Fruit fly (Drosophila melanogaster) Kc167 (cell line): ENCODE measurements around the gene Ttc19.

ENCODE experiments used
- Myc ChIP-seq: fragments of >200 bp; optimal IDR thresholded peaks from 2 replicates; lab custom pipeline; 2017; ENCODE audit warnings: missing external identifiers
- Sin3A ChIP-seq: fragments of >200 bp; optimal IDR thresholded peaks from 2 replicates; lab custom pipeline; 2018; ENCODE audit warnings: missing external identifiers
- h ChIP-seq: fragments of >200 bp; optimal IDR thresholded peaks from 3 replicates; lab custom pipeline; 2018; ENCODE audit warnings: missing external identifiers
- insv ChIP-seq: fragments of >200 bp; optimal IDR thresholded peaks from 3 replicates; lab custom pipeline; 2018; ENCODE audit warnings: missing external identifiers
- psq ChIP-seq: fragments of >200 bp; optimal IDR thresholded peaks from 2 replicates; lab custom pipeline; 2017; ENCODE audit warnings: missing external identifiers
- ttk ChIP-seq: sonication (Bioruptor generic); optimal IDR thresholded peaks from 2 replicates; lab custom pipeline; 2017; ENCODE audit warnings: missing external identifiers

Ttc19 gene

DNA sequence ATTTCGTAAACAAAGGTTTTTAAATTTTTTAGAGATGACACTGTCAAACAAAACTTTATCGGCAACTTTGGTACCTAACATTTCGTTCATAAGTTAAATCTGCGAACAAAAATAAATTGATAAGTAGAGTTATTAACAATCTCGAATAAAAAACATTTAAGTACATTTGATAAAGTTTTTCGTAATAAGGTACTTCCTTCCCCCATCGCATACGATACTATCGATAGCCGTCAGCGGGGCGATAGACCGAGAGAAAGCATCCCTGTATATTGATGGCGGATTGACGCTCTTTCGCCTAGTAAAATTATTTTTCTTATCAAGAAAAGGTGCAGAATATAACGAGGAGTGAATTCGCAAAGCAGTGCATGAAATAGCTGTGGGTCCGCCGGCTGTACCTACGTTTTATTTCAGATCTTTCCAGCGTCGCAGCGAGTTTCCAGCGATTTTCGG lies at the start of gene Ttc19, which contains the start of gene Acn:
Gene Ttc19 (minus strand): TSS at position 38 of the 450 bp plus-strand sequence.
Gene Acn (plus strand): TSS at position 245 of the 450 bp plus-strand sequence.
- TF ChIP-seq h (lab: Kevin White, UChicago) (no peak), insv (lab: Kevin White, UChicago) (no peak), ttk (lab: Kevin White, UChicago) (no peak), Sin3A (no peak)

DNA sequence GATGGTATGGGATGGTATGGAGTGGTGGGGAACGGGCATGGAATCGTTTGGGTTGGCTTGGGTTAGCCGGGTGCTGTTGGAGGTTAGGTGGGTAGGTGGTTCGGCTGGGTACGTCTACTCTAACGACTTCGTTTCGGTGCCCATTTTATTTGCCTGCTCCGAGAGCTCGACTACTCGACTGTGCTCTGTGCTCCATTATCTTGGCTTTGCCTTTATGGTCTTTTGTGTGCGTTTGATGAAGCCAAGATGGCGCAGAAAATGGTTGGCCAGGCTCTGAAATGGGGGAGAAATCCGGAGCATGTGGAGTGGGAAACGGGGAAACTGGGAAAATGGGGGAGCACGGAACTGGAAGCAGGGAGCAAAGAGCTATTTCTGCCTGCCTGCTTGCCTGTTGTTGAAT lies 48.9 kb upstream of the Ttc19 start:
- TF ChIP-seq Sin3A (no peak), ttk (lab: Kevin White, UChicago) (no peak), insv (lab: Kevin White, UChicago) (no peak), Myc (no peak), h (lab: Kevin White, UChicago) (no peak), psq (lab: Kevin White, UChicago) (no peak)

dm6 chr2L:19089385-19089784 lies 44.4 kb upstream of the Ttc19 start:
- no peak for TF ChIP-seq Sin3A
- no peak for TF ChIP-seq ttk (lab: Kevin White, UChicago)
- TF ChIP-seq Myc, result no peak
- TF ChIP-seq h (lab: Kevin White, UChicago), result no peak
- TF ChIP-seq insv (lab: Kevin White, UChicago), result no peak
- no peak for TF ChIP-seq psq (lab: Kevin White, UChicago)

dm6 chr2L:19088895-19089294 lies 43.9 kb upstream of the Ttc19 start:
- no peak for TF ChIP-seq Sin3A
- TF ChIP-seq insv (lab: Kevin White, UChicago), result no peak
- no peak for TF ChIP-seq h (lab: Kevin White, UChicago)
- no peak for TF ChIP-seq psq (lab: Kevin White, UChicago)
- no peak for TF ChIP-seq ttk (lab: Kevin White, UChicago)
- no peak for TF ChIP-seq Myc

DNA sequence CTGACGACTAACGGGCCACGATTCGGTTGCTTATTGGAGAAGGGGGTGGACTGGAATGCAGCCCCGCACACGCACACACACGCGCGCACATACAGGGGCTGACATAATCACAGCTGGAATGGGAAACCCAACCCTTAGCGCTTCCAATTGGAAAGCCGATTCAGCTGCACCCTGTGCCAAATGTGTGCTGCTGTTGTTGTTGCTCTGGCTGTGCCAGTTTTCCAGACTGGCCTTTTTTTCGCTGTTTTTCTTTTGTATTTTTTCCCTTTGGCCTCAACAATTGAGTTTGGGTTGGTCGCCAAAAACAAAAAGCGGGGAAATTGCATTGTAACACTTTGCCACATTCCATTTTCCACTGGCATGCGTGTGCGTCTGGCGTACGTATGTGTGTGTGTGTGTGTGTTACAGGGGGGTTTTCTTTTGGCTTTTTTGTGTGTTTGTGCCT lies 38.4 kb upstream of the Ttc19 start:
- no peak for TF ChIP-seq Myc
- TF ChIP-seq Sin3A, result no peak
- no peak for TF ChIP-seq psq (lab: Kevin White, UChicago)
- no peak for TF ChIP-seq h (lab: Kevin White, UChicago)
- TF ChIP-seq ttk (lab: Kevin White, UChicago), result no peak
- TF ChIP-seq insv (lab: Kevin White, UChicago), result no peak

dm6 chr2L:19079742-19080141 lies 34.8 kb upstream of the Ttc19 start:
- TF ChIP-seq Myc (no peak), ttk (lab: Kevin White, UChicago) (no peak), psq (lab: Kevin White, UChicago) (no peak), h (lab: Kevin White, UChicago) (no peak), Sin3A (no peak)

dm6 chr2L:19078928-19079327 lies 34.0 kb upstream of the Ttc19 start, which contains the start of gene CG10700:
CG10700 (minus strand) TSS chr2L:19079028.
- TF ChIP-seq Myc (no peak), Sin3A (no peak)

DNA sequence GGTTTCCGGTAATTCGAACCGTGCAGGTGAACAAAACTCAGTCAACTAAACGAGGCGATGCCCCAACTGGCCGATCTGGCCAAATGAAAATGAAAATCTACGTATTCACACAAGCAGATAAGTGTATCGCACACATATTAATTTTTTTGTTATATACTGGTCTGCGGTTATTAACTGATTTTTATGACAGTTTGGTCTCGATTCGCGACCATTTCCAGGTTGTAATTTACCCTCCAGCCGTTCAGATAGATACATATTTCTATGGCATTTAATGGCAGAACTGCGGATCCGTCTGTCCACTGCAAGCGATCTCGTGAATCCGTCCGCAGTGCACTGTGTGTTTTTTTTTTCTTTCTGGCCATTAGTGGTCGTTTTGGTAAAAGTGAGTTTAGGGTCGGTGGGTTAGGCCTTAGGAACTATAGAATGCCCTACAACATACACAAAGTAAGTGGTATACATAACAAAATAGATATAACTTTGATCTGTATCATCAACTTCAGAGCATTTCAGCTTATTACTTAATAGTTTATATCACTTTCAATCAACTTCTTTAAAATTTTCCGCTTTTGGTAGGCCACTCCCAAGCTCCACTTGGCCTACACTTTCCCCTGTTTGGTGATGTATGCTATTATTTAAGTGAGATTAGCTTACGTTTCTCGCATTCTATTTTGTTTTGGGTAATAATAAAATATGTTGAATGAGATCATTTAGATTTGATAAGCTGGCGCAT lies 29.3 kb upstream of the Ttc19 start, which contains the start of gene CG17572:
Gene CG17572 (minus strand): TSS at position 51 of the 730 bp plus-strand sequence.
- TF ChIP-seq Sin3A (no peak), ttk (lab: Kevin White, UChicago) (no peak), insv (lab: Kevin White, UChicago) (no peak)

DNA sequence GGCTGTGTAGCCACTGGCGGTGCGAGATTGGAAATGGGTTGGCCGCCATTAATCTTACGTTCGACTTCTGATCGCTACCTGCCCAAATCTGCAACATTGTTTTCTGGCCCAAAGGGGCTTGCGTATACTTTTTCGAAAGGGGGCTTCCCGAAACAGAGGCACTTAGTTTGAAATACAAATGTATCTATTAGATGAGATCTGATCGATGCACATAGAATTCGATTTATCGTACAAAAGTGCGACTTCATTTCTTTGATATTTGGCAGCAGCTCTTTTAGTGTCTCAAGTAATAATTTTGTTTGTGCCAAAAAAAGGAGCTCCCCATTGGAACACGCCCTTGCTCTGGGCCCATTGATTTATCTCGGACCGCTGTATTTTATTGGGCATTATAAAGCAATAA lies 26.8 kb upstream of the Ttc19 start:
- no peak for TF ChIP-seq h (lab: Kevin White, UChicago)
- TF ChIP-seq Sin3A, result no peak
- no peak for TF ChIP-seq psq (lab: Kevin White, UChicago)
- TF ChIP-seq insv (lab: Kevin White, UChicago), result no peak
- TF ChIP-seq Myc, result no peak

- TF ChIP-seq ttk (lab: Kevin White, UChicago) (no peak), Myc (no peak), Sin3A (no peak), insv (lab: Kevin White, UChicago) (no peak), psq (lab: Kevin White, UChicago) (no peak), h (lab: Kevin White, UChicago) (no peak)
These were observed 24.7 kb upstream of the Ttc19 start, which contains the start of gene CG10702 for dm6 chr2L:19069548-19070145. CG10702 (minus strand) TSS chr2L:19069851.

- TF ChIP-seq ttk (lab: Kevin White, UChicago) (no peak), h (lab: Kevin White, UChicago) (no peak), insv (lab: Kevin White, UChicago) (no peak)
These were observed 23.4 kb upstream of the Ttc19 start for dm6 chr2L:19068393-19068792.

DNA sequence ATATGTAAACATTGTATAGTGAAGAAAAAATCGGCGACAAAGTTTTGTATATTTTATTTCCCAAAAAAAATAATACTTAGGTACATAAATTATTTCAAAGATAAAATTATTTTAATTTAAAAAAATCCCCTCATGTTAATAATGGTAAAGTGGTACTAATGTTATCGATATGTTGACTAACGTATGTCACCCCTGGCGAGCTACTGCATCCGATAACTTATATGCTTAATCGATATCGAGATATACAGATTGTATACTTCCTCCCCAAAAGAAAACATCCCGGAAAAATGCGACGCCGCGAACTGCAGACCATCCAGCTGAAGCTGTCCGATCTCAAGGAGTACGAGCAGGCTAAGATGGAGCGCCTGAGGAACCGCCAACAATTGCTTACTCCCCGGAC lies 19.8 kb upstream of the Ttc19 start, which contains the start of gene CG17343:
Gene CG17343 (plus strand): TSS at position 224 of the 400 bp plus-strand sequence.
- no peak for TF ChIP-seq Sin3A
- TF ChIP-seq ttk (lab: Kevin White, UChicago), result no peak
- no peak for TF ChIP-seq psq (lab: Kevin White, UChicago)
- TF ChIP-seq Myc, result no peak
- TF ChIP-seq insv (lab: Kevin White, UChicago), result no peak
- TF ChIP-seq h (lab: Kevin White, UChicago), result no peak
